Fruit fly (Drosophila melanogaster) whole organism, embryonic: Measurements from ENCODE around the gene CG7564.

Experiments used
- CG10147 ChIP-seq: fragments of 200-800 bp; sonication (Bioruptor generic); optimal IDR thresholded peaks from 2 replicates; lab custom pipeline; 2019; ENCODE audit warnings: missing biosample characterization, mild to moderate bottlenecking, missing genetic modification characterization, moderate library complexity
- CG10274 ChIP-seq: fragments of 200-800 bp; sonication (Bioruptor generic); optimal IDR thresholded peaks from 3 replicates; lab custom pipeline; 2017; ENCODE audit warnings: missing biosample characterization, mild to moderate bottlenecking, missing genetic modification characterization
- CG12219 ChIP-seq: fragments of 200-800 bp; sonication (Bioruptor generic); optimal IDR thresholded peaks from 3 replicates; lab custom pipeline; 2018; ENCODE audit warnings: missing biosample characterization, mild to moderate bottlenecking, missing genetic modification characterization
- CG12659 ChIP-seq: fragments of 200-800 bp; sonication (Bioruptor generic); optimal IDR thresholded peaks from 3 replicates; lab custom pipeline; 2017; ENCODE audit warnings: mild to moderate bottlenecking, missing biosample characterization, missing genetic modification reagents, missing genetic modification characterization
- CG14860 ChIP-seq: fragments of 200-800 bp; sonication (Bioruptor generic); IDR thresholded peaks from 3 replicates; pipeline ENCODE4 v1.3.6; 2022; ENCODE audit warnings: missing biosample characterization, missing genetic modification characterization; ENCODE audit not compliant: partially characterized antibody
- CG1603 ChIP-seq: fragments of 200-800 bp; sonication (Bioruptor generic); optimal IDR thresholded peaks from 2 replicates; lab custom pipeline; 2019; ENCODE audit warnings: missing biosample characterization, mild to moderate bottlenecking, missing genetic modification characterization, moderate library complexity
- CG1647 ChIP-seq: fragments of 200-800 bp; sonication (Bioruptor generic); optimal IDR thresholded peaks from 3 replicates; lab custom pipeline; 2016; ENCODE audit warnings: missing biosample characterization, missing genetic modification characterization
- CG17612 ChIP-seq: fragments of 200-800 bp; sonication (Bioruptor generic); IDR thresholded peaks from 2 replicates; pipeline ENCODE4 v1.3.6; 2022; ENCODE audit warnings: missing biosample characterization, missing genetic modification characterization
- CG17829 ChIP-seq: fragments of 200-800 bp; optimal IDR thresholded peaks from 2 replicates; lab custom pipeline; 2019; ENCODE audit warnings: missing biosample characterization, mild to moderate bottlenecking, missing genetic modification characterization, moderate library complexity
- CG30403 ChIP-seq: fragments of 200-800 bp; sonication (Bioruptor generic); optimal IDR thresholded peaks from 3 replicates; lab custom pipeline; 2016; ENCODE audit warnings: missing biosample characterization, missing genetic modification characterization
- CG32767 ChIP-seq: fragments of 200-800 bp; sonication (Bioruptor generic); IDR thresholded peaks from 2 replicates; pipeline ENCODE4 v1.3.6; 2022; ENCODE audit warnings: missing biosample characterization, missing genetic modification characterization
- CG32772 ChIP-seq: fragments of 200-800 bp; sonication (Bioruptor generic); IDR thresholded peaks from 2 replicates; pipeline ENCODE4 v1.3.6; 2022; ENCODE audit warnings: missing biosample characterization, missing genetic modification characterization
- CG3726 ChIP-seq: fragments of 200-800 bp; sonication (Bioruptor generic); IDR thresholded peaks from 3 replicates; pipeline ENCODE4, ENCODE4 v1.3.6; 2022; ENCODE audit warnings: missing biosample characterization, missing genetic modification characterization
- CG3847 ChIP-seq: fragments of 200-800 bp; sonication (Bioruptor generic); IDR thresholded peaks from 2 replicates; pipeline ENCODE4 v1.3.6; 2022; ENCODE audit warnings: missing biosample characterization, missing genetic modification characterization
- CG4617 ChIP-seq: fragments of 200-800 bp; sonication (Bioruptor generic); optimal IDR thresholded peaks from 3 replicates; lab custom pipeline; 2016; ENCODE audit warnings: missing biosample characterization, missing genetic modification characterization, borderline replicate concordance
- CG7372 ChIP-seq: fragments of 200-800 bp; sonication (Bioruptor generic); IDR thresholded peaks from 2 replicates; pipeline ENCODE4 v1.3.6; 2022; ENCODE audit warnings: missing biosample characterization, missing genetic modification characterization
- CG8924 ChIP-seq: fragments of 200-800 bp; optimal IDR thresholded peaks from 3 replicates; lab custom pipeline; 2019; ENCODE audit warnings: missing biosample characterization, mild to moderate bottlenecking, missing genetic modification characterization, moderate library complexity
- CG9215 ChIP-seq: fragments of 200-800 bp; sonication (Bioruptor generic); IDR thresholded peaks from 2 replicates; pipeline ENCODE4 v1.3.6; 2022; ENCODE audit warnings: missing biosample characterization, missing genetic modification characterization
- CG9727 ChIP-seq: fragments of 200-800 bp; sonication (Bioruptor generic); optimal IDR thresholded peaks from 3 replicates; lab custom pipeline; 2017; ENCODE audit warnings: missing biosample characterization, mild to moderate bottlenecking, missing genetic modification characterization
- CHES-1-like ChIP-seq: fragments of 200-800 bp; sonication (Bioruptor generic); optimal IDR thresholded peaks from 2 replicates; lab custom pipeline; 2016; ENCODE audit warnings: missing biosample characterization, missing genetic modification characterization
- GATAe ChIP-seq: fragments of 200-800 bp; sonication (Bioruptor generic); conservative IDR thresholded peaks from 2 replicates; pipeline ENCODE4 v1.3.6; 2022; ENCODE audit warnings: missing biosample characterization, missing genetic modification characterization
- HHEX ChIP-seq: fragments of 200-800 bp; sonication (Bioruptor generic); optimal IDR thresholded peaks from 3 replicates; lab custom pipeline; 2017; ENCODE audit warnings: missing biosample characterization, mild to moderate bottlenecking, missing genetic modification characterization, missing genetic modification reagents
- HmgZ ChIP-seq: fragments of 200-800 bp; sonication (Bioruptor generic); optimal IDR thresholded peaks from 2 replicates; lab custom pipeline; 2018; ENCODE audit warnings: missing biosample characterization, mild to moderate bottlenecking, missing genetic modification characterization
- Nf-YC ChIP-seq: fragments of 200-800 bp; optimal IDR thresholded peaks from 3 replicates; lab custom pipeline; 2019; ENCODE audit warnings: missing biosample characterization, mild to moderate bottlenecking, missing genetic modification characterization, moderate library complexity
- Oaz ChIP-seq: fragments of 200-800 bp; sonication (Bioruptor generic); IDR thresholded peaks from 2 replicates; pipeline ENCODE4 v1.3.6; 2022; ENCODE audit warnings: missing biosample characterization, missing genetic modification characterization
- Sry-β ChIP-seq: fragments of 200-800 bp; sonication (Bioruptor generic); optimal IDR thresholded peaks from 2 replicates; lab custom pipeline; 2018; ENCODE audit warnings: missing biosample characterization, mild to moderate bottlenecking, missing genetic modification characterization, moderate library complexity
- Sry-δ ChIP-seq: fragments of 200-800 bp; sonication (Bioruptor generic); optimal IDR thresholded peaks from 2 replicates; lab custom pipeline; 2016; ENCODE audit warnings: missing biosample characterization, missing genetic modification characterization
- abd-A ChIP-seq: fragments of 200-800 bp; sonication (Bioruptor generic); optimal IDR thresholded peaks from 3 replicates; lab custom pipeline; 2019; ENCODE audit warnings: missing biosample characterization, mild to moderate bottlenecking, missing genetic modification characterization, moderate library complexity
- btn ChIP-seq: fragments of 200-800 bp; sonication (Bioruptor generic); optimal IDR thresholded peaks from 2 replicates; lab custom pipeline; 2016; ENCODE audit warnings: missing biosample characterization, missing genetic modification characterization
- ci ChIP-seq: fragments of 200-800 bp; sonication (Bioruptor generic); IDR thresholded peaks from 3 replicates; pipeline ENCODE4 v1.3.6; 2022; ENCODE audit warnings: missing biosample characterization, missing genetic modification characterization
- dm ChIP-seq: fragments of 200-800 bp; sonication (Bioruptor generic); optimal IDR thresholded peaks from 3 replicates; lab custom pipeline; 2016; ENCODE audit warnings: missing biosample characterization, missing genetic modification characterization
- eyg ChIP-seq: fragments of 200-800 bp; sonication (Bioruptor generic); optimal IDR thresholded peaks from 3 replicates; lab custom pipeline; 2016; ENCODE audit warnings: missing biosample characterization, missing genetic modification characterization
- gfzf ChIP-seq: fragments of 200-800 bp; sonication (Bioruptor generic); optimal IDR thresholded peaks from 2 replicates; lab custom pipeline; 2016; ENCODE audit warnings: missing biosample characterization, mild to moderate bottlenecking, missing genetic modification characterization, moderate library complexity
- gsb-n ChIP-seq: fragments of 200-800 bp; sonication (Bioruptor generic); optimal IDR thresholded peaks from 3 replicates; lab custom pipeline; 2018; ENCODE audit warnings: missing biosample characterization, mild to moderate bottlenecking, missing genetic modification characterization
- hth ChIP-seq: fragments of >200 bp; optimal IDR thresholded peaks from 2 replicates; lab custom pipeline; 2017; ENCODE audit warnings: inconsistent platforms
- insv ChIP-seq, 2 experiments: fragments of 200-800 bp; sonication (Bioruptor generic); optimal IDR thresholded peaks; 3 replicates each; lab custom pipeline; 2016 to 2018; ENCODE audit warnings: missing biosample characterization in 2 of 2, missing genetic modification characterization in 2 of 2
- ken ChIP-seq: fragments of 200-800 bp; sonication (Bioruptor generic); IDR thresholded peaks from 3 replicates; pipeline ENCODE4 v1.3.6; 2022; ENCODE audit warnings: missing biosample characterization, missing genetic modification characterization
- kni ChIP-seq: fragments of 200-800 bp; sonication (Bioruptor generic); optimal IDR thresholded peaks from 3 replicates; lab custom pipeline; 2017; ENCODE audit warnings: mild to moderate bottlenecking, missing biosample characterization, missing genetic modification reagents, missing genetic modification characterization
- lab ChIP-seq: fragments of 200-800 bp; sonication (Bioruptor generic); optimal IDR thresholded peaks from 3 replicates; lab custom pipeline; 2017; ENCODE audit warnings: missing biosample characterization, missing genetic modification characterization, mild to moderate bottlenecking, moderate library complexity, missing genetic modification reagents
- lmd ChIP-seq: fragments of 200-800 bp; sonication (Bioruptor generic); IDR thresholded peaks from 2 replicates; pipeline ENCODE4 v1.3.6; 2022; ENCODE audit warnings: missing biosample characterization, missing genetic modification characterization
- lov ChIP-seq, 2 experiments: fragments of 200-800 bp in 1 of 2; fragments of >200 bp in 1 of 2; sonication (Bioruptor generic) in 1 of 2; IDR thresholded peaks in 1 of 2; optimal IDR thresholded peaks in 1 of 2; 2 replicates in 1 of 2; 3 replicates in 1 of 2; pipeline versions ENCODE4 v1.3.6 to Lab custom; 2017 to 2022; ENCODE audit warnings: missing biosample characterization in 1 of 2, missing genetic modification characterization in 1 of 2
- nau ChIP-seq: fragments of 200-800 bp; sonication (Bioruptor generic); optimal IDR thresholded peaks from 3 replicates; lab custom pipeline; 2017; ENCODE audit warnings: missing biosample characterization, mild to moderate bottlenecking, missing genetic modification characterization, missing genetic modification reagents
- oc ChIP-seq: fragments of 200-800 bp; sonication (Bioruptor generic); optimal IDR thresholded peaks from 2 replicates; lab custom pipeline; 2018; ENCODE audit warnings: missing biosample characterization, mild to moderate bottlenecking, missing genetic modification characterization, moderate library complexity
- prd ChIP-seq, 3 experiments: fragments of >200 bp in 2 of 3; fragments of 200-800 bp in 1 of 3; sonication (Bioruptor generic) in 1 of 3; optimal IDR thresholded peaks in 2 of 3; IDR thresholded peaks in 1 of 3; 2 replicates in 2 of 3; 3 replicates in 1 of 3; pipeline versions ENCODE4 v1.3.6 to Lab custom; 2017 to 2022; ENCODE audit warnings: missing biosample characterization in 1 of 3, missing genetic modification characterization in 1 of 3
- psq ChIP-seq: fragments of 200-800 bp; sonication (Bioruptor generic); optimal IDR thresholded peaks from 2 replicates; lab custom pipeline; 2017; ENCODE audit warnings: missing biosample characterization, missing genetic modification characterization
- sr ChIP-seq: fragments of 200-800 bp; sonication (Bioruptor generic); IDR thresholded peaks from 3 replicates; pipeline ENCODE4 v1.3.6; 2022; ENCODE audit warnings: missing biosample characterization, missing genetic modification characterization
- tin ChIP-seq: fragments of 200-800 bp; sonication (Bioruptor generic); optimal IDR thresholded peaks from 3 replicates; lab custom pipeline; 2016; ENCODE audit warnings: missing biosample characterization, missing genetic modification characterization
- trem ChIP-seq: fragments of 200-800 bp; optimal IDR thresholded peaks from 3 replicates; lab custom pipeline; 2019; ENCODE audit warnings: missing biosample characterization, mild to moderate bottlenecking, missing genetic modification characterization, moderate library complexity
- unc-4 ChIP-seq: fragments of 200-800 bp; sonication (Bioruptor generic); IDR thresholded peaks from 2 replicates; pipeline ENCODE4 v1.3.6; 2022; ENCODE audit warnings: missing biosample characterization, missing genetic modification characterization; ENCODE audit not compliant: partially characterized antibody
- usp ChIP-seq: fragments of >200 bp; optimal IDR thresholded peaks from 2 replicates; lab custom pipeline; 2017; ENCODE audit warnings: missing biosample characterization, missing genetic modification characterization
- wek ChIP-seq: fragments of 200-800 bp; sonication (Bioruptor generic); optimal IDR thresholded peaks from 3 replicates; lab custom pipeline; 2018; ENCODE audit warnings: missing biosample characterization, mild to moderate bottlenecking, missing genetic modification characterization, moderate library complexity

CG7564 gene

DNA sequence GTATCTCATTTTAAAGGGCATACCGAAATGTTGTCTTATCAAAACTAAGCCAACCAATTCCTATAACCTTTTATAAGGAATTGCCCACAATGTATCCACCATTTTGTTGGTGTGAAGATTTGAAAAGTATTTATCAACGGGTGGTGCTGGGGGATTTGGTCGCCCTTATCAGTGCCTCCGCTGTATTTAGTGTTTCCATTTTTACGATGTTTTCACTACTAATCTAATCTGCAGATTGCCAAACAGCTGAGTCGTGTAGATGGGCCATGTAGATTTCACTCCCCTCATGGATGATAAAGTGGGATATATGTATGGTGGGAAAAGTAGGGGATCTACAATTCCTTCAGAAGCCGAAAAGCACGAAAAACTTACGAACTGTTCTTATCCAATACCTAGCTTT, 17.3 kb downstream of the CG7564 start (continued):
- TF ChIP-seq gfzf (no peak), CG9727 (no peak), ken (GFP tag; lab: Robert Waterston, UW) (no peak), CG4617 (GFP tag; lab: Kevin White, UChicago) (no peak), tin (GFP tag; lab: Kevin White, UChicago) (no peak), CG32767 (no peak), wek (GFP tag; lab: Kevin White, UChicago) (peak; percentile 32), CG10274 (peak; percentile 81), CG17612 (GFP tag; lab: Robert Waterston, UW) (no peak), CG32772 (GFP tag; lab: Robert Waterston, UW) (no peak), Nf-YC (tag; lab: Kevin White, UChicago) (peak; percentile 18), CG3847 (GFP tag; lab: Robert Waterston, UW) (no peak), CHES-1-like (GFP tag; lab: Kevin White, UChicago) (no peak), unc-4 (GFP tag; lab: Robert Waterston, UW) (no peak), nau (GFP tag; lab: Kevin White, UChicago) (no peak), CG8924 (tag; lab: Kevin White, UChicago) (no peak), CG7372 (GFP tag; lab: Robert Waterston, UW) (no peak), HmgZ (tag; lab: Kevin White, UChicago) (peak; percentile 45), CG14860 (GFP tag; lab: Robert Waterston, UW) (no peak), Sry-δ (no peak), kni (GFP tag; lab: Kevin White, UChicago) (no peak), ci (GFP tag; lab: Robert Waterston, UW) (no peak; the same call in 2 of the 3 replicates), CG1603 (tag; lab: Kevin White, UChicago) (peak; percentile 11), CG12219 (peak; percentile 32), Sry-β (GFP tag; lab: Kevin White, UChicago) (no peak), psq (GFP tag; lab: Kevin White, UChicago) (no peak), CG17829 (no peak), sr (GFP tag; lab: Robert Waterston, UW) (no peak), CG9215 (GFP tag; lab: Robert Waterston, UW) (no peak), lmd (GFP tag; lab: Robert Waterston, UW) (no peak), CG30403 (no peak), lov (optimal IDR thresholded peaks at IDR 0.05; lab: Kevin White, UChicago) (no peak), lov (GFP tag; IDR thresholded peaks at IDR 0.05; lab: Robert Waterston, UW) (no peak), CG12659 (GFP tag; lab: Kevin White, UChicago) (peak; percentile 3), CG1647 (GFP tag; lab: Kevin White, UChicago) (no peak), btn (no peak), insv (GFP tag; optimal IDR thresholded peaks at IDR 0.05; lab: Kevin White, UChicago) (no peak), usp (GFP tag; lab: Kevin White, UChicago) (no peak), prd (optimal IDR thresholded peaks at IDR 0.05; lab: Kevin White, UChicago) (no peak), prd (GFP tag; IDR thresholded peaks at IDR 0.05; lab: Robert Waterston, UW) (no peak), Oaz (GFP tag; lab: Robert Waterston, UW) (no peak), GATAe (GFP tag; lab: Robert Waterston, UW) (peak; percentile 80), oc (no peak), CG10147 (GFP tag; lab: Kevin White, UChicago) (no peak), lab (GFP tag; lab: Kevin White, UChicago) (peak; percentile 27), eyg (GFP tag; lab: Kevin White, UChicago) (no peak), gsb-n (tag; lab: Kevin White, UChicago) (no peak), abd-A (tag; lab: Kevin White, UChicago) (no peak), hth (no peak), CG3726 (GFP tag; lab: Robert Waterston, UW) (no peak), HHEX (GFP tag; lab: Kevin White, UChicago) (no peak), dm (GFP tag; lab: Kevin White, UChicago) (no peak), trem (no peak)
